Worm (Caenorhabditis elegans) whole organism, late embryonic: ENCODE measurements around the gene ZK809.1.
A peak's percentile ranks its signal among the peaks of the same experiment; 100 is the strongest.

Experiments used
- C08G9.2 ChIP-seq: sonication (generic microtip); optimal IDR thresholded peaks from 2 replicates; lab custom pipeline; 2016; ENCODE audit warnings: mild to moderate bottlenecking, missing genetic modification characterization, moderate library complexity, missing compliant biosample characterization
- C38D4.7 ChIP-seq: fragments of 200-800 bp; sonication (Bioruptor generic); optimal IDR thresholded peaks from 2 replicates; lab custom pipeline; 2018; ENCODE audit warnings: mild to moderate bottlenecking, missing genetic modification characterization, moderate library complexity, missing compliant biosample characterization
- K09A11.1 ChIP-seq: sonication (generic microtip); optimal IDR thresholded peaks from 2 replicates; lab custom pipeline; 2017; ENCODE audit warnings: antibody characterized with exemption, mild to moderate bottlenecking, missing genetic modification characterization, missing compliant biosample characterization; ENCODE audit not compliant: insufficient read depth
- T23F11.4 ChIP-seq: fragments of 200-800 bp; sonication (Bioruptor generic); optimal IDR thresholded peaks from 2 replicates; lab custom pipeline; 2018; ENCODE audit warnings: mild to moderate bottlenecking, missing genetic modification characterization, missing compliant biosample characterization
- Y22D7AL.16 ChIP-seq: sonication (generic microtip); optimal IDR thresholded peaks from 2 replicates; lab custom pipeline; 2016; ENCODE audit warnings: missing genetic modification characterization, missing compliant biosample characterization
- ceh-14 ChIP-seq: sonication (generic microtip); optimal IDR thresholded peaks from 2 replicates; lab custom pipeline; 2016; ENCODE audit warnings: missing genotype, missing genetic modification characterization, missing compliant biosample characterization
- ceh-18 ChIP-seq: sonication (generic microtip); optimal IDR thresholded peaks from 2 replicates; lab custom pipeline; 2016; ENCODE audit warnings: missing genetic modification characterization, missing compliant biosample characterization
- ceh-19 ChIP-seq: fragments of 200-800 bp; sonication (Bioruptor generic); optimal IDR thresholded peaks from 2 replicates; lab custom pipeline; 2018; ENCODE audit warnings: mild to moderate bottlenecking, missing genetic modification characterization, missing compliant biosample characterization
- ceh-2 ChIP-seq: sonication (generic microtip); optimal IDR thresholded peaks from 2 replicates; lab custom pipeline; 2016; ENCODE audit warnings: missing genotype, missing genetic modification characterization, missing compliant biosample characterization
- ceh-22 ChIP-seq: sonication (generic microtip); optimal IDR thresholded peaks from 2 replicates; lab custom pipeline; 2017; ENCODE audit warnings: missing biosample characterization, missing genetic modification characterization
- ceh-24 ChIP-seq: sonication (generic microtip); optimal IDR thresholded peaks from 2 replicates; lab custom pipeline; 2016; ENCODE audit warnings: mild to moderate bottlenecking, missing genetic modification characterization, missing compliant biosample characterization
- ceh-31 ChIP-seq: sonication (generic microtip); optimal IDR thresholded peaks from 2 replicates; lab custom pipeline; 2016; ENCODE audit warnings: missing genetic modification characterization, missing compliant biosample characterization
- ceh-45 ChIP-seq: fragments of 200-800 bp; sonication (Bioruptor generic); IDR thresholded peaks from 2 replicates; pipeline ENCODE4 v1.3.6; 2022; ENCODE audit warnings: missing genetic modification reagents, missing genetic modification characterization, missing compliant biosample characterization
- ceh-48 ChIP-seq: sonication (generic microtip); optimal IDR thresholded peaks from 2 replicates; lab custom pipeline; 2016; ENCODE audit warnings: missing genetic modification characterization, inconsistent platforms, missing compliant biosample characterization
- che-1 ChIP-seq: sonication (generic microtip); optimal IDR thresholded peaks from 2 replicates; lab custom pipeline; 2016; ENCODE audit warnings: mild to moderate bottlenecking, missing genetic modification characterization, missing compliant biosample characterization
- dmd-4 ChIP-seq: sonication (generic microtip); optimal IDR thresholded peaks from 2 replicates; lab custom pipeline; 2016; ENCODE audit warnings: borderline replicate concordance, missing genetic modification characterization, missing compliant biosample characterization
- dve-1 ChIP-seq: sonication (generic microtip); optimal IDR thresholded peaks from 2 replicates; lab custom pipeline; 2017; ENCODE audit warnings: antibody characterized with exemption, mild to moderate bottlenecking, missing genetic modification characterization, missing compliant biosample characterization
- eyg-1 ChIP-seq: sonication (generic microtip); optimal IDR thresholded peaks from 2 replicates; lab custom pipeline; 2016; ENCODE audit warnings: missing genotype, missing genetic modification characterization, missing compliant biosample characterization
- fax-1 ChIP-seq: sonication (generic microtip); optimal IDR thresholded peaks from 2 replicates; lab custom pipeline; 2016; ENCODE audit warnings: missing genotype, missing genetic modification characterization, missing compliant biosample characterization
- fkh-10 ChIP-seq: fragments of 150-350 bp; optimal IDR thresholded peaks from 2 replicates; lab custom pipeline; 2014; ENCODE audit warnings: missing biosample characterization, missing genetic modification reagents, missing genetic modification characterization
- gmeb-2 ChIP-seq: sonication (generic microtip); optimal IDR thresholded peaks from 2 replicates; lab custom pipeline; 2016; ENCODE audit warnings: missing genetic modification characterization, inconsistent platforms, missing compliant biosample characterization
- hlh-30 ChIP-seq: sonication (generic microtip); optimal IDR thresholded peaks from 2 replicates; lab custom pipeline; 2017; ENCODE audit warnings: antibody characterized with exemption, missing genetic modification characterization, missing compliant biosample characterization; ENCODE audit not compliant: insufficient read depth
- hlh-6 ChIP-seq: sonication (generic microtip); optimal IDR thresholded peaks from 2 replicates; lab custom pipeline; 2016; ENCODE audit warnings: missing genotype, missing genetic modification characterization, missing compliant biosample characterization
- lim-6 ChIP-seq: sonication (generic microtip); optimal IDR thresholded peaks from 2 replicates; lab custom pipeline; 2016; ENCODE audit warnings: missing genetic modification characterization, missing compliant biosample characterization
- madf-2 ChIP-seq: sonication (generic microtip); optimal IDR thresholded peaks from 2 replicates; lab custom pipeline; 2017; ENCODE audit warnings: missing genetic modification characterization, missing compliant biosample characterization
- mec-3 ChIP-seq: sonication (generic microtip); optimal IDR thresholded peaks from 2 replicates; lab custom pipeline; 2016; ENCODE audit warnings: borderline replicate concordance, missing genetic modification characterization, missing compliant biosample characterization
- nhr-232 ChIP-seq: sonication (generic microtip); optimal IDR thresholded peaks from 2 replicates; lab custom pipeline; 2016; ENCODE audit warnings: missing genetic modification characterization, missing compliant biosample characterization
- odd-2 ChIP-seq: sonication (generic microtip); optimal IDR thresholded peaks from 2 replicates; lab custom pipeline; 2017; ENCODE audit warnings: antibody characterized with exemption, mild to moderate bottlenecking, missing genetic modification characterization, missing compliant biosample characterization
- pha-2 ChIP-seq: sonication (generic microtip); optimal IDR thresholded peaks from 2 replicates; lab custom pipeline; 2017; ENCODE audit warnings: mild to moderate bottlenecking, missing genetic modification characterization, missing compliant biosample characterization
- pqm-1 ChIP-seq: sonication (generic microtip); optimal IDR thresholded peaks from 2 replicates; lab custom pipeline; 2016; ENCODE audit warnings: missing genetic modification characterization, missing compliant biosample characterization
- pros-1 ChIP-seq: fragments of 150-350 bp; optimal IDR thresholded peaks from 2 replicates; lab custom pipeline; 2014; ENCODE audit warnings: missing biosample characterization, missing genetic modification reagents, missing genetic modification characterization
- ref-2 ChIP-seq: sonication (generic microtip); optimal IDR thresholded peaks from 2 replicates; lab custom pipeline; 2016; ENCODE audit warnings: missing genetic modification characterization, missing compliant biosample characterization
- rnt-1 ChIP-seq: sonication (generic microtip); optimal IDR thresholded peaks from 2 replicates; lab custom pipeline; 2016; ENCODE audit warnings: missing genetic modification characterization, missing compliant biosample characterization
- sdc-2 ChIP-seq: sonication (generic microtip); optimal IDR thresholded peaks from 2 replicates; lab custom pipeline; 2016; ENCODE audit warnings: missing genotype, missing genetic modification characterization, missing compliant biosample characterization
- sox-2 ChIP-seq: fragments of 200-800 bp; sonication (Bioruptor generic); IDR thresholded peaks from 2 replicates; pipeline ENCODE4 v1.3.6; 2022; ENCODE audit warnings: missing genetic modification reagents, missing genetic modification characterization, missing compliant biosample characterization
- sox-4 ChIP-seq: sonication (generic microtip); optimal IDR thresholded peaks from 2 replicates; lab custom pipeline; 2017; ENCODE audit warnings: mild to moderate bottlenecking, missing genetic modification characterization, inconsistent platforms, missing compliant biosample characterization
- tbx-2 ChIP-seq: sonication (generic microtip); optimal IDR thresholded peaks from 2 replicates; lab custom pipeline; 2016; ENCODE audit warnings: missing genetic modification characterization, missing compliant biosample characterization
- tbx-7 ChIP-seq: sonication (generic microtip); optimal IDR thresholded peaks from 2 replicates; lab custom pipeline; 2016; ENCODE audit warnings: missing genotype, missing genetic modification characterization, missing compliant biosample characterization
- ttx-3 ChIP-seq: sonication (generic microtip); optimal IDR thresholded peaks from 2 replicates; lab custom pipeline; 2016; ENCODE audit warnings: missing genetic modification reagents, missing genetic modification characterization, missing compliant biosample characterization
- unc-3 ChIP-seq, 2 experiments: fragments of 200-800 bp in 1 of 2; sonication (Bioruptor generic) in 1 of 2; sonication (generic microtip) in 1 of 2; conservative IDR thresholded peaks in 1 of 2; optimal IDR thresholded peaks in 1 of 2; 2 replicates each; pipeline versions ENCODE4 v1.3.6 to Lab custom; 2016 to 2022; ENCODE audit warnings: missing compliant biosample characterization in 2 of 2, missing genetic modification characterization in 2 of 2, missing genetic modification reagents in 1 of 2
- unc-42 ChIP-seq: sonication (generic microtip); optimal IDR thresholded peaks from 2 replicates; lab custom pipeline; 2016; ENCODE audit warnings: missing genotype, missing genetic modification characterization, missing compliant biosample characterization
- unc-86 ChIP-seq: sonication (generic microtip); optimal IDR thresholded peaks from 2 replicates; lab custom pipeline; 2016; ENCODE audit warnings: missing genetic modification characterization, missing compliant biosample characterization
- zip-5 ChIP-seq: sonication (generic microtip); optimal IDR thresholded peaks from 2 replicates; lab custom pipeline; 2016; ENCODE audit warnings: missing genetic modification characterization, missing compliant biosample characterization
- ztf-16 ChIP-seq: sonication (generic microtip); optimal IDR thresholded peaks from 2 replicates; lab custom pipeline; 2017; ENCODE audit warnings: missing genetic modification characterization, missing compliant biosample characterization

Gene ZK809.1

ce11 chrIV:11602498-11603068 is 39.3 kb upstream of the ZK809.1 start, which contains the start of gene rps-11:
Gene rps-11 (plus strand): TSS chrIV:11602641.
- TF ChIP-seq pros-1 (no peak), mec-3 (tag; lab: Kevin White, UChicago) (no peak), tbx-2 (tag; lab: Kevin White, UChicago) (no peak), fkh-10 (GFP tag; lab: Kevin White, UChicago) (no peak)

DNA sequence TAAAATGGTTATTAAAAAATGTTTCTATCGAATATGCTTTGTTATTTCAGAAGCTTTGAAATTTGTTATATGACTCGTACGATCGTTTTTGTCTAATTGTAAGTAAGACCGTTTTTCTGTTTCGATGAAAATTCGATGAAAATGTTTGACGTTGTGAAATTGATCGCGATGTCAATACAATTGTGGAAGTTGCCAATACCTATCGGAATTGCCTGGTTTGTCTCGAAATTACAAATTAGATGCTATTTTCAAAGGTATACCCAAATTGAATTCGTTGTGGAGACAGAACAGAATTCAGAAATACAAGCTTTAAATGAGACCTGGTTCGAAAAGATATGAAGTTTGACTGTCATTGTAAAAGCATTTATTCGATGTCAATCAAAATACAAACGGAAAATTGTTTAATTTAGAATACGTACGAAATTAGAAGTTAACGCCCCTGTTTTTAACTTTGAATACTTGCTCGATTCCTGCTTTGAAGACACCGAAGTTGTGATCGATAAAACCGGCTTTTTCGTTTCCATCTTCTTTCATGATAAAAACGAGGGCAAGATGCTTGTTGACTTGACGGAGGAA is 38.5 kb upstream of the ZK809.1 start:
- TF ChIP-seq sox-2 (GFP tag; lab: Robert Waterston, UW): no peak
- no peak for TF ChIP-seq ceh-18 (tag; lab: Kevin White, UChicago)
- TF ChIP-seq ceh-45 (GFP tag; lab: Robert Waterston, UW): no peak
- TF ChIP-seq sdc-2 (tag; lab: Kevin White, UChicago): no peak
- no peak for TF ChIP-seq K09A11.1 (tag; lab: Kevin White, UChicago)
- no peak for TF ChIP-seq unc-86 (tag; lab: Kevin White, UChicago)
- TF ChIP-seq pha-2 (tag; lab: Kevin White, UChicago): no peak
- no peak for TF ChIP-seq unc-3 (GFP tag; conservative IDR thresholded peaks at IDR 0.05; lab: Robert Waterston, UW)
- TF ChIP-seq unc-3 (tag; optimal IDR thresholded peaks at IDR 0.05; lab: Kevin White, UChicago): no peak
- TF ChIP-seq rnt-1: no peak
- no peak for TF ChIP-seq tbx-2 (tag; lab: Kevin White, UChicago)
- no peak for TF ChIP-seq C08G9.2 (tag; lab: Kevin White, UChicago)
- no peak for TF ChIP-seq che-1 (tag; lab: Kevin White, UChicago)
- no peak for TF ChIP-seq ztf-16 (tag; lab: Kevin White, UChicago)
- TF ChIP-seq ttx-3 (tag; lab: Kevin White, UChicago): no peak
- no peak for TF ChIP-seq ceh-48 (tag; lab: Kevin White, UChicago)
- no peak for TF ChIP-seq ceh-24
- no peak for TF ChIP-seq fkh-10 (GFP tag; lab: Kevin White, UChicago)
- TF ChIP-seq ref-2 (tag; lab: Kevin White, UChicago): no peak
- TF ChIP-seq hlh-6 (tag; lab: Kevin White, UChicago): no peak

ce11 chrIV:11604909-11605308 is 37.0 kb upstream of the ZK809.1 start, which contains the start of the genes ragc-1 and Y24F12A.1:
Gene ragc-1 (minus strand): TSS chrIV:11604933.
Gene Y24F12A.1 (plus strand): TSS chrIV:11605254.
- no peak for TF ChIP-seq pros-1
- TF ChIP-seq ceh-18 (tag; lab: Kevin White, UChicago): no peak
- TF ChIP-seq ceh-14 (tag; lab: Kevin White, UChicago): peak; percentile 86
- peak; percentile 21 for TF ChIP-seq C38D4.7 (GFP tag; lab: Kevin White, UChicago)
- peak; percentile 6 for TF ChIP-seq lim-6 (tag; lab: Kevin White, UChicago)
- no peak for TF ChIP-seq T23F11.4 (GFP tag; lab: Kevin White, UChicago)
- no peak for TF ChIP-seq fax-1 (tag; lab: Kevin White, UChicago)
- peak; percentile 54 for TF ChIP-seq ceh-31
- no peak for TF ChIP-seq zip-5 (tag; lab: Kevin White, UChicago)
- TF ChIP-seq ceh-19: peak; percentile 2
- TF ChIP-seq nhr-232 (tag; lab: Kevin White, UChicago): no peak
- no peak for TF ChIP-seq sox-4 (tag; lab: Kevin White, UChicago)
- no peak for TF ChIP-seq madf-2 (tag; lab: Kevin White, UChicago)
- peak; percentile 47 for TF ChIP-seq hlh-30 (tag; lab: Kevin White, UChicago)
- TF ChIP-seq eyg-1: no peak
- no peak for TF ChIP-seq dve-1
- TF ChIP-seq dmd-4 (tag; lab: Kevin White, UChicago): no peak
- no peak for TF ChIP-seq tbx-7 (tag; lab: Kevin White, UChicago)
- no peak for TF ChIP-seq rnt-1
- peak; percentile 4 for TF ChIP-seq pha-2 (tag; lab: Kevin White, UChicago)
- no peak for TF ChIP-seq ceh-22 (tag; lab: Kevin White, UChicago)
- TF ChIP-seq pqm-1 (tag; lab: Kevin White, UChicago): no peak
- TF ChIP-seq fkh-10 (GFP tag; lab: Kevin White, UChicago): no peak
- peak; percentile 60 for TF ChIP-seq ceh-2 (tag; lab: Kevin White, UChicago)
- no peak for TF ChIP-seq C08G9.2 (tag; lab: Kevin White, UChicago)
- TF ChIP-seq mec-3 (tag; lab: Kevin White, UChicago): no peak
- TF ChIP-seq odd-2 (tag; lab: Kevin White, UChicago): no peak
- TF ChIP-seq Y22D7AL.16 (tag; lab: Kevin White, UChicago): no peak
- no peak for TF ChIP-seq ztf-16 (tag; lab: Kevin White, UChicago)
- no peak for TF ChIP-seq gmeb-2 (tag; lab: Kevin White, UChicago)
- TF ChIP-seq sox-2 (GFP tag; lab: Robert Waterston, UW): no peak
- TF ChIP-seq ceh-48 (tag; lab: Kevin White, UChicago): no peak
- no peak for TF ChIP-seq ceh-24
- peak; percentile 70 for TF ChIP-seq ttx-3 (tag; lab: Kevin White, UChicago)
- TF ChIP-seq tbx-2 (tag; lab: Kevin White, UChicago): peak; percentile 72
- TF ChIP-seq sdc-2 (tag; lab: Kevin White, UChicago): no peak
- peak; percentile 10 for TF ChIP-seq unc-42 (tag; lab: Kevin White, UChicago)
